Worm (Caenorhabditis elegans): ENCODE data around the gene catp-7.

catp-7 gene

DNA sequence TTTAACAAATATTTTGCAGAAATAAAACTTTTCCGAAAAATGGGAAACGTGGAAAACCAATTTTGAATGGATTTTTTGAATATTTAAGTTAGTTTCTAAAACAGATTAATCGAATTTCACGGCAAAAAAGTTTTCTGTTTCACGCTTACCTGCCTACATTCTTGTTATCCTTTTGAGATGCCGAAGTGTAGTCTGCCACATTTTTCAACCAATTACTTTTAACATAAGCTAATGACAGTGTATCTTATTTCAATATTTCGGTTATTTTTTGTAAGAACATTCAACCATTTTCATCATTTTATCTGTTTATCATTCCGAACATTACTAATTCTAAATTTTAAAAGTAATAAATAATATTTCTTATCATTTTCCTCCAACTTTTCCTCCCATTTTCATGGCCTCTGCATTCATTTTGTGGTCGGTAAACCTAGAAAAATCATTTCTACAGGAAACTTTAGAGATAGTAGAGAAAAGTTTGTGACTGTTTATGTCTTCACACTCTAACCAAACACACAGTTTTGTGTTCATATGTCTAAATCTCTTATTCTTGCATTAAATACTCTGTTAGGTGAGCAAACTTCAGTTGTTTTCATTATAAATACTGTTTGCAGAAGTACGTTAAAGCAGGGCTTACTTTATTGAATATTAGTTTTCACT is 26.2 kb downstream of the catp-7 start, which contains the start of the genes F42A9.17 and cyp-33E2:
Gene F42A9.17 (minus strand): TSS at position 51 of the 657 bp plus-strand sequence.
Gene cyp-33E2 (plus strand): TSS at position 449 of the 657 bp plus-strand sequence.
- no peak for TF ChIP-seq odd-2 (tag; optimal IDR thresholded peaks at IDR 0.05)
- no peak for TF ChIP-seq zip-5 (tag; optimal IDR thresholded peaks at IDR 0.05)
- no peak for TF ChIP-seq ref-2 (tag; optimal IDR thresholded peaks at IDR 0.05)
- TF ChIP-seq rnt-1 (tag; optimal IDR thresholded peaks at IDR 0.05), result no peak

DNA sequence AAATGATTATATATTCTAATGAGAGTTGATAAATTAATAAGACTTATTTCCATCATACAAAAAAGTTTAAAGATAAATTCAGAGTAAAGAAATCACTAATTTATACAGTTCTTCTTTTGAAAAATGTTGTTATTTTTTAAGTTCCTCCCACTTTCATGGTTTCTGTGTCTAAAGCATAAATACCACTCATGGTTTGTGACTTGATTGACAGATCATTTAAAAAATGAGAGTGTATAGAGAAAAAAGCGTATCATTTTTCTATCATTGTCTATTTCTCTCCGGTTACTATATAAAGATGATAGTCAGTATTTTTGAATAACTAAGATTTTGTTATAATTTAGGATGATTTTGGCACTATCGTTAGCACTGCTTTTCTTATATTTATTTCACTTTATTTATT is 28.9 kb downstream of the catp-7 start, which contains the start of gene cyp-33E3:
Gene cyp-33E3 (plus strand): TSS at position 316 of the 400 bp plus-strand sequence.
- TF ChIP-seq mec-3 (tag; optimal IDR thresholded peaks at IDR 0.05; ENCODE audit: borderline replicate concordance) (no peak), ceh-24 (tag; optimal IDR thresholded peaks at IDR 0.05) (no peak), zip-5 (tag; optimal IDR thresholded peaks at IDR 0.05) (no peak), ceh-19 (GFP tag; optimal IDR thresholded peaks at IDR 0.05) (no peak), pat-9 (tag; optimal IDR thresholded peaks at IDR 0.05) (no peak), hlh-15 (tag; optimal IDR thresholded peaks at IDR 0.05) (no peak), Y22D7AL.16 (tag; optimal IDR thresholded peaks at IDR 0.05) (no peak), ztf-16 (tag; optimal IDR thresholded peaks at IDR 0.05) (no peak), nfya-1 (tag; optimal IDR thresholded peaks at IDR 0.05) (no peak), lim-6 (tag; optimal IDR thresholded peaks at IDR 0.05) (no peak), ceh-14 (tag; optimal IDR thresholded peaks at IDR 0.05) (no peak), K09A11.1 (tag; optimal IDR thresholded peaks at IDR 0.05; ENCODE audit: insufficient read depth) (no peak), ceh-31 (tag; optimal IDR thresholded peaks at IDR 0.05) (no peak), nhr-11 (tag; optimal IDR thresholded peaks at IDR 0.05) (no peak), odd-2 (tag; optimal IDR thresholded peaks at IDR 0.05) (no peak)

DNA sequence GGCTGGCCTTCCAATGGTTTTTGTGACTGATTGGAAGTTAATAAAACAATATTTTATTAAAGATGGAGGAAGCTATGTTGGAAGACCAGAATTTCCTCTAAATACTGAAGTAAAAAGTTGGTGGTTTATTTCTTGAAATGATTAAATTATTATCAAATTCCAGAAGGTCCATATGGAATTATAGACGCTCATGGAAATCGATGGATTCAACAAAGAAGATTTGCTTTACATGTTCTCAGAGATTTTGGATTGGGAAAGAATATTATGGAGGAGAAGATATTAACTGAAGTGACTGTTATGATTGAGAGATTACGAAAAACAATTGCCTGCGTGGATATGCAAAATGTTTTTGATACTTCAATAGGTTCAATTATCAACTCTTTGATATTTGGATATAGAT is 29.5 kb downstream of the catp-7 start:
- no peak for TF ChIP-seq unc-3 (GFP tag; conservative IDR thresholded peaks at IDR 0.05)
- no peak for TF ChIP-seq unc-3 (tag; optimal IDR thresholded peaks at IDR 0.05)
- no peak for TF ChIP-seq ceh-18 (tag; optimal IDR thresholded peaks at IDR 0.05)
- no peak for TF ChIP-seq ceh-2 (tag; optimal IDR thresholded peaks at IDR 0.05)
- no peak for TF ChIP-seq Y22D7AL.16 (tag; optimal IDR thresholded peaks at IDR 0.05)
- TF ChIP-seq hlh-8 (tag; optimal IDR thresholded peaks at IDR 0.05), result no peak
- no peak for TF ChIP-seq unc-42 (tag; optimal IDR thresholded peaks at IDR 0.05)
- no peak for TF ChIP-seq gmeb-2 (tag; optimal IDR thresholded peaks at IDR 0.05)
- no peak for TF ChIP-seq pax-1 (tag; optimal IDR thresholded peaks at IDR 0.05)
- no peak for TF ChIP-seq mec-3 (tag; optimal IDR thresholded peaks at IDR 0.05; ENCODE audit: borderline replicate concordance)
- no peak for TF ChIP-seq ceh-22 (tag; optimal IDR thresholded peaks at IDR 0.05)

DNA sequence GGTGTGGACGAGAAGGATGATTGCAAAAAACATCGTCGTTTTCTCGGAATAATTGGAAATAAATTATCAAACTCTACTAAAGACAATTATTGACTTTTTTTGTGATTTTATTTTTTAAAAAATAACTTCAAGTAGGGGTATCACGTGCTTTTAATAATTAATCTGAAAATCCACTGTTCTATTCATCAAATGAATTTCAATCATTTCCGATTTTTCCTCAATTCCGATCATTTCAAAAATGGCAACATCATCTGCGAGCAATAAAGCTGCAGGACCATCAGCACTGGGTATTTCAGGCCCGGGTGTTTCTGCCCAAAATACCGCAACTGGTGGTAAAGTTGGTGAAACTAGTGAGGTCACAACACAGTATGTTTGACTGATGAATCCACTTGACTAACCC is 31.3 kb downstream of the catp-7 start, which contains the start of the genes F42A9.7 and F42A9.3:
Gene F42A9.7 (minus strand): TSS at position 101 of the 400 bp plus-strand sequence.
Gene F42A9.3 (plus strand): TSS at position 214 of the 400 bp plus-strand sequence.
- no peak for TF ChIP-seq ceh-31 (tag; optimal IDR thresholded peaks at IDR 0.05)
- TF ChIP-seq C08G9.2 (tag; optimal IDR thresholded peaks at IDR 0.05), result no peak
- no peak for TF ChIP-seq pqm-1 (tag; optimal IDR thresholded peaks at IDR 0.05)
- no peak for TF ChIP-seq ref-2 (tag; optimal IDR thresholded peaks at IDR 0.05)
- TF ChIP-seq npax-4 (tag; optimal IDR thresholded peaks at IDR 0.05), result no peak
- no peak for TF ChIP-seq ceh-30 (tag; optimal IDR thresholded peaks at IDR 0.05)
- no peak for TF ChIP-seq tbx-2 (tag; optimal IDR thresholded peaks at IDR 0.05)
- no peak for TF ChIP-seq pha-4 (tag; optimal IDR thresholded peaks at IDR 0.05)
- TF ChIP-seq hlh-8 (tag; optimal IDR thresholded peaks at IDR 0.05), result no peak
- TF ChIP-seq ceh-22 (tag; optimal IDR thresholded peaks at IDR 0.05), result no peak
- no peak for TF ChIP-seq che-1 (tag; optimal IDR thresholded peaks at IDR 0.05)
- no peak for TF ChIP-seq tbx-7 (tag; optimal IDR thresholded peaks at IDR 0.05)
- TF ChIP-seq ceh-45 (GFP tag; IDR thresholded peaks at IDR 0.05), result no peak
- TF ChIP-seq nhr-11 (tag; optimal IDR thresholded peaks at IDR 0.05), result no peak
- TF ChIP-seq syd-9 (tag; optimal IDR thresholded peaks at IDR 0.05), result no peak
- TF ChIP-seq zip-5 (tag; optimal IDR thresholded peaks at IDR 0.05), result no peak
- TF ChIP-seq ets-4 (tag; optimal IDR thresholded peaks at IDR 0.05), result no peak
